Worm (Caenorhabditis elegans) whole organism, L4 larva: ENCODE data around the gene chil-2.

Experiments
- lin-15B ChIP-seq: fragments of 150-350 bp; sonication (generic microtip); optimal IDR thresholded peaks from 3 replicates; lab custom pipeline; 2014; ENCODE audit warnings: missing biosample characterization, missing genetic modification characterization
- zag-1 ChIP-seq: fragments of 150-350 bp; optimal IDR thresholded peaks from 2 replicates; lab custom pipeline; 2014; ENCODE audit warnings: missing biosample characterization, missing genetic modification characterization

- TF ChIP-seq lin-15B (tag; lab: Kevin White, UChicago) (no peak), zag-1 (tag; lab: Kevin White, UChicago) (no peak)
Measured at ce11 chrII:9916177-9916576, 41.8 kb upstream of the chil-2 start, which contains the start of gene F26C11.4.
